Worm (Caenorhabditis elegans): ENCODE results near the gene Y45F10C.2.

ce11 chrIV:13633165-13633564 is 29.3 kb downstream of the Y45F10C.2 start, which contains the start of gene fbxa-98:
- TF ChIP-seq madf-5 (GFP tag; IDR thresholded peaks at IDR 0.05) (no peak), D1046.2 (GFP tag; IDR thresholded peaks at IDR 0.05) (no peak), zip-11 (GFP tag; IDR thresholded peaks at IDR 0.05) (no peak), snpc-4 (tag; optimal IDR thresholded peaks at IDR 0.05) (no peak), spr-3 (GFP tag; optimal IDR thresholded peaks at IDR 0.05) (no peak), unc-62 (GFP tag; optimal IDR thresholded peaks at IDR 0.05 in 1 of 2) (no peak), unc-62 (tag; optimal IDR thresholded peaks at IDR 0.05) (no peak), lir-3 (tag; optimal IDR thresholded peaks at IDR 0.05) (no peak), dmd-8 (GFP tag; IDR thresholded peaks at IDR 0.05) (no peak), F26F4.8 (GFP tag; conservative IDR thresholded peaks at IDR 0.05) (no peak), fos-1 (tag; optimal IDR thresholded peaks at IDR 0.05) (no peak), ces-1 (GFP tag; optimal IDR thresholded peaks at IDR 0.05) (no peak), ztf-11 (tag; optimal IDR thresholded peaks at IDR 0.05) (no peak), Y75B8A.6 (GFP tag; IDR thresholded peaks at IDR 0.05) (no peak), skn-1 (tag; optimal IDR thresholded peaks at IDR 0.05) (no peak)
